Worm (Caenorhabditis elegans): ENCODE data around the gene str-180.

str-180 gene

DNA sequence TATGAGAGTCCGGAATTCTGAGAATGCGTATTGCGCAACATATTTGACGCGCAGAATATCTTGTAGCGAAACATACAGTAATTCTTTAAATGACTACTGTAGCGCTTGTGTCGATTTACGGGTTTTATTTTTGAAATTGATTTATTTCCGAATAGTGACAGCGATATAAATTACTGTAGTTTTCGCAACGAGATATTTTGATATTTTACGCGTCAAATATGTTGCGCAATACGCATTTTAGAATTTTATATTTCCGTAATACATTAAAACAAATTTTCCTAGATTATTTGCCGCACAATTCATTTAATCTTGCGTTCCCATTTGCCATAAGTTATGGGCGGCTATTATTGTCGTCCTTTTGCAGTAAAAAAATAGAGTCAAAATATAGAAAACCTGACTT lies 36.7 kb upstream of the str-180 start:
- TF ChIP-seq tbx-2 (tag; optimal IDR thresholded peaks at IDR 0.05): no peak
- TF ChIP-seq nhr-11 (tag; optimal IDR thresholded peaks at IDR 0.05): no peak
- no peak for TF ChIP-seq nhr-67 (tag; optimal IDR thresholded peaks at IDR 0.05)
- TF ChIP-seq egl-5 (tag; optimal IDR thresholded peaks at IDR 0.05): no peak
- TF ChIP-seq mml-1 (tag; optimal IDR thresholded peaks at IDR 0.05): no peak
- TF ChIP-seq nfya-1 (tag; optimal IDR thresholded peaks at IDR 0.05; ENCODE audit: insufficient read depth): no peak

DNA sequence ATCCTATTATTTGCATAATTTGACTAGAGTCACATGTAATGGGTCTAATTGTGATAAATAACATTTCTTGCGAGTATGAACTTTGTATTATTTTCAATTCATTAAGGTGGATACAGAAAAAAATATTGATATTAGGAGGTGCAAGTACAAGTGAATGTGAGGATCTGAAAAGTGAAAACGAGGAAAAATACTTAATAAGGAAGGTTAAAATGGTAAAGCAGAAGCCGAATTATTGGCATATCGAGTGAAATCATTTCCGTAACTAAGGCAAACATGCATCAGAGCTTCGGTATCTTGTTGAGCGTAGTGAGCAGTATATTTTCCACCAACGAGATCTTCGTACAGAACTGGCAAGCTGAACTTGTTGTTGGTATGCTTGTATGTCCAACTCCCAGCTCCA lies 35.8 kb upstream of the str-180 start:
- TF ChIP-seq sea-2 (GFP tag; optimal IDR thresholded peaks at IDR 0.05) (no peak), ztf-4 (tag; optimal IDR thresholded peaks at IDR 0.05) (no peak), unc-62 (GFP tag; optimal IDR thresholded peaks at IDR 0.05) (no peak), skn-1 (tag; optimal IDR thresholded peaks at IDR 0.05) (no peak), nfya-1 (tag; optimal IDR thresholded peaks at IDR 0.05; ENCODE audit: insufficient read depth) (no peak), nhr-12 (tag; optimal IDR thresholded peaks at IDR 0.05) (no peak), pha-4 (tag; optimal IDR thresholded peaks at IDR 0.05) (no peak), daf-12 (tag; optimal IDR thresholded peaks at IDR 0.05) (no peak), jun-1 (tag; optimal IDR thresholded peaks at IDR 0.05) (no peak), lsy-12 (tag; optimal IDR thresholded peaks at IDR 0.05) (no peak), ceh-28 (tag; optimal IDR thresholded peaks at IDR 0.05) (no peak)

DNA sequence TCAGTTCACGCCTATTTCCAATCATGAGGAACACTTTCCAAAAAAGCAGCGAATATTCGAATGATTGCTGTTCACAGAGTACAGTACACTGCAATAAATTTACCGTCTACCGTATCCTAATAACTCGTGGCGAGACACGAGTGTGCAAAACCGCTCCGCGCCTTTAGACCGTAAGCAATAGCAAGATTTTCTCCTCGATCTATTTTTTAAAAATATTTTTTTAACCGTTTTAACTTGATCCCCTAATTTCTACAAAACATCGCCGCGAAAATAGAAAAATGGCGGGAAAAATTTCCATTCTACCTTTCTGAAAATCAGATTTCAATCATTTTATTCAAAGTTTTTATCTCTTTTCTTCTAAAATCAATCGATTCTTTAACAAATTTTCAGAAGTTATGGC lies 34.1 kb upstream of the str-180 start, which contains the start of gene era-1:
Gene era-1, plus strand, starts transcription at position 366 of the 400 bp plus-strand sequence.
- TF ChIP-seq fkh-2 (tag; optimal IDR thresholded peaks at IDR 0.05): no peak
- TF ChIP-seq ceh-9 (tag; optimal IDR thresholded peaks at IDR 0.05): no peak
- TF ChIP-seq nhr-77 (tag; optimal IDR thresholded peaks at IDR 0.05): no peak
- TF ChIP-seq lsy-12 (tag; optimal IDR thresholded peaks at IDR 0.05): no peak
- TF ChIP-seq unc-62 (GFP tag; optimal IDR thresholded peaks at IDR 0.05): no peak
- no peak for TF ChIP-seq nhr-11 (tag; optimal IDR thresholded peaks at IDR 0.05)

DNA sequence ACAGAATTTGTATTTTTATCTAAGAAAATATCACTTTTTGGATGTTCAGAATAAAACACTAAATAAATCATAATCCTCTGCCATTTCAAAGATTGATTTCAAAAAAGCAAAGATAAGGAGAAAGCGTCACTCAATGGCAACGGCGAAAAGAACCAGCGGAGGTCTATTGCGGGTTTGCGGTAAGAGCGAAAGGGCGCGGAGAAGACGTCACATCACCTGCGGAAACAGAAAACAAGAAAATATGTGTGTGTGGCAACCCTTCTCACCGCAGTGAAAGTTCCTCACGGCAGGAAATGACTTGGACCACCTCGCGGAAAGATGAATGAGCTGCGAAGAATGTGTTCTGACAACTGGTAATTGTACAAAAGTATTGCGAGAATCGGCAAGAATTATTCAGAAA lies 31.2 kb upstream of the str-180 start:
- TF ChIP-seq skn-1 (tag; optimal IDR thresholded peaks at IDR 0.05) (no peak), fos-1 (tag; optimal IDR thresholded peaks at IDR 0.05) (no peak), sea-2 (GFP tag; optimal IDR thresholded peaks at IDR 0.05) (no peak), nhr-23 (tag; optimal IDR thresholded peaks at IDR 0.05) (no peak), ceh-82 (tag; optimal IDR thresholded peaks at IDR 0.05) (no peak), egl-5 (tag; optimal IDR thresholded peaks at IDR 0.05) (no peak), lin-15B (tag; optimal IDR thresholded peaks at IDR 0.05) (no peak), zag-1 (tag; optimal IDR thresholded peaks at IDR 0.05) (no peak), nhr-67 (tag; optimal IDR thresholded peaks at IDR 0.05) (no peak), aly-2 (tag; optimal IDR thresholded peaks at IDR 0.05) (no peak), egl-27 (tag; optimal IDR thresholded peaks at IDR 0.05) (no peak), ceh-9 (tag; optimal IDR thresholded peaks at IDR 0.05) (no peak), unc-62 (GFP tag; optimal IDR thresholded peaks at IDR 0.05) (no peak)

DNA sequence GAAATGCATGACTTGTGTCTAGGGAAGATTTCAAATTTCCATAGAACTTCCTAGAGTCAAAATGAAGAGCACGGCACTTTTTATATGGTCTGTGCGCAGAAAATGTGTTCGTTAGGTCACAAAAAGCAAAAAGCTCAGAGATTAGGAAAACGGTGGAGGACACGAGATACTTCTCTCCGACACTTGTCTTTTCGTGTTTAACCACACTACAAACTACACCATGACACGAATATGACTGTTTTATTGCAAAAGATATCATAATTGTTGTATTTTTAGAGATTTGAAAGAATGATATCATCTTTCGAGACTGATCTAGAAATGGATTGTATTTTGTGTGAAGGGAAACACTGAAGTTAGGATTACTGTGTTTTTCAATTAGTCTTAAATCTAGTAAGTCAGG lies 30.4 kb upstream of the str-180 start:
- TF ChIP-seq nhr-23 (tag; optimal IDR thresholded peaks at IDR 0.05) (no peak), nhr-25 (tag; optimal IDR thresholded peaks at IDR 0.05) (peak; percentile 1), nhr-28 (tag; optimal IDR thresholded peaks at IDR 0.05) (no peak), nhr-76 (tag; optimal IDR thresholded peaks at IDR 0.05) (no peak), elt-1 (tag; optimal IDR thresholded peaks at IDR 0.05) (no peak), ceh-82 (tag; optimal IDR thresholded peaks at IDR 0.05) (no peak), nhr-43 (tag; optimal IDR thresholded peaks at IDR 0.05; ENCODE audit: poor library complexity, severe bottlenecking) (peak; percentile 31), mml-1 (tag; optimal IDR thresholded peaks at IDR 0.05) (no peak), ceh-16 (tag; optimal IDR thresholded peaks at IDR 0.05) (no peak), fkh-10 (GFP tag; optimal IDR thresholded peaks at IDR 0.05) (no peak), ceh-28 (tag; optimal IDR thresholded peaks at IDR 0.05) (no peak), sea-2 (GFP tag; optimal IDR thresholded peaks at IDR 0.05) (no peak), unc-62 (GFP tag; optimal IDR thresholded peaks at IDR 0.05) (no peak), egl-27 (tag; optimal IDR thresholded peaks at IDR 0.05) (no peak)

DNA sequence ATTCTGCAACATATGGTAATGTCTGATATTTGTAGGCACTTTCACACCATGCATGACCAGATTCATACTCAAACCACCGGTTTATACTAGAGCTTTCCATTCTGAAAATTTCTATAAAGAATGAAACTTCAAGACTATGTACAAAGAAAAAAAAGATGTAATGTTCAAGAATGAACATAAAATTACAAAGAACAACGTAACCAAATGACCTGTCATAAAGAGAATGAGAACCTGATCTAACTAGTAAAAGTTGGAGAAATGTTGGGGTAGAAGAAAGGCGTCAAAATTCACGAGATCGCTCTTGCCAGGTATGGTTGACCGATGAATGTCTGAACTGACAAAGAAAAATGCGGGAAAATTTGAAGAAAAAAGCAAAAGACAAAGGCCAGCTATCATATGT lies 28.9 kb upstream of the str-180 start, which contains the start of gene W02F12.2:
Gene W02F12.2, minus strand, starts transcription at position 101 of the 400 bp plus-strand sequence.
- TF ChIP-seq elt-2 (tag; optimal IDR thresholded peaks at IDR 0.05) (no peak), ceh-28 (tag; optimal IDR thresholded peaks at IDR 0.05) (no peak), jun-1 (tag; optimal IDR thresholded peaks at IDR 0.05) (no peak), nhr-77 (tag; optimal IDR thresholded peaks at IDR 0.05) (no peak), ceh-16 (tag; optimal IDR thresholded peaks at IDR 0.05) (no peak), tbx-2 (tag; optimal IDR thresholded peaks at IDR 0.05) (no peak), eor-1 (tag; optimal IDR thresholded peaks at IDR 0.05) (no peak), ama-1 (optimal IDR thresholded peaks at IDR 0.05) (no peak), mml-1 (tag; optimal IDR thresholded peaks at IDR 0.05) (no peak), hmg-11 (tag; optimal IDR thresholded peaks at IDR 0.05) (no peak), lsy-12 (tag; optimal IDR thresholded peaks at IDR 0.05) (no peak), pha-4 (tag; optimal IDR thresholded peaks at IDR 0.05) (no peak), daf-12 (tag; optimal IDR thresholded peaks at IDR 0.05) (no peak), nhr-43 (tag; optimal IDR thresholded peaks at IDR 0.05; ENCODE audit: poor library complexity, severe bottlenecking) (no peak), nhr-76 (tag; optimal IDR thresholded peaks at IDR 0.05) (no peak), ceh-82 (tag; optimal IDR thresholded peaks at IDR 0.05) (no peak), R02D3.7 (tag; optimal IDR thresholded peaks at IDR 0.05) (no peak), aly-2 (tag; optimal IDR thresholded peaks at IDR 0.05) (no peak), fkh-2 (tag; optimal IDR thresholded peaks at IDR 0.05) (no peak), elt-3 (tag; optimal IDR thresholded peaks at IDR 0.05) (no peak)

Measured in whole organism, L3 larva.